Fruit fly (Drosophila melanogaster): Measurements from ENCODE around the gene PpD3.
A peak's percentile ranks its signal among the peaks of the same experiment; 100 is the strongest.

PpD3 gene

DNA sequence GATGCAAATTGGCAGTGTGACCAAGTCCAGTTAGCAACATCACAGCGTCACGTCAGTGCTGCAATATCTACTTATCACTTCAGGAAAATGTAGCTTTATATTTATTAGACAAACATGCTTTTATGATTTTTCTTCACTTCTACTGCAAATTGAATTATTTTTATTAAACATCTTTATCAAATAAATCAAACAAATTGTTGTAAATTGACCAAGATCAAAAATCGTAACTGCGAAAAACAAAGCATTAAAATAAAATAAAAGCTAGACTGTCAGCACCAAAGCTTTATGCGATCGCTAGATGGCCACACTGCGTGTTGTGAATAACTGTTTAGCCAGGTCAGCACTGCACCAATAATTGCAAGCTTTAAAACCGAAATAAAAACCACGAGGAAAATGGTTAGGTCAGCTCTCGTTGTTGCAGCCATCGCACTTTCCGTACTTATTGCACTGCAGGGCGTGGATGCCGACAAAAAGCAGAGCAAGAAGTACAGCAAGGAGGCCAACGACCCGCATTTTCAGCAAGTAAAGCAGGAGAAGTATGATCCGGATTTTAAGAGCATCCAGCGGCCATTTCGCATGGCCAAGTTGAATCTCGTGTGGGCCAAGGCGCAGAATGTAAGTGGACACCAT lies 43.6 kb downstream of the PpD3 start, which contains the start of the genes CG12945 and CG8507 (continued):
- TF ChIP-seq CG14441 (GFP tag; IDR thresholded peaks at IDR 0.05) (0 out of 2 replicates have a peak, but pooled peaks have one; percentile 17), sqz (GFP tag; optimal IDR thresholded peaks at IDR 0.05) (no peak), ato (GFP tag; IDR thresholded peaks at IDR 0.05; ENCODE audit: partially characterized antibody) (no peak), fd3F (GFP tag; optimal IDR thresholded peaks at IDR 0.05) (no peak), twi (tag; optimal IDR thresholded peaks at IDR 0.05) (no peak), CG14860 (GFP tag; IDR thresholded peaks at IDR 0.05; ENCODE audit: partially characterized antibody) (no peak), Oaz (GFP tag; IDR thresholded peaks at IDR 0.05) (no peak), al (GFP tag; IDR thresholded peaks at IDR 0.05) (peak; percentile 37; the same call in 1 of the 2 replicates), chinmo (GFP tag; IDR thresholded peaks at IDR 0.05; ENCODE audit: partially characterized antibody) (no peak), CG13296 (GFP tag; optimal IDR thresholded peaks at IDR 0.05) (no peak), CG2889 (GFP tag; IDR thresholded peaks at IDR 0.05) (no peak), disco-r (GFP tag; optimal IDR thresholded peaks at IDR 0.05) (no peak), HmgZ (tag; optimal IDR thresholded peaks at IDR 0.05) (peak; percentile 77), sisA (GFP tag; IDR thresholded peaks at IDR 0.05) (no peak), YL-1 (GFP tag; optimal IDR thresholded peaks at IDR 0.05) (peak; percentile 47), CG11398 (GFP tag; optimal IDR thresholded peaks at IDR 0.05) (no peak), ewg (GFP tag; optimal IDR thresholded peaks at IDR 0.05) (no peak), Max (GFP tag; optimal IDR thresholded peaks at IDR 0.05) (peak; percentile 63), CG3838 (GFP tag; optimal IDR thresholded peaks at IDR 0.05) (no peak), CG18599 (GFP tag; optimal IDR thresholded peaks at IDR 0.05) (no peak), psq (GFP tag; optimal IDR thresholded peaks at IDR 0.05) (no peak), CoRest (tag; optimal IDR thresholded peaks at IDR 0.05) (peak; percentile 76), tgo (GFP tag; IDR thresholded peaks at IDR 0.05) (peak; percentile 56; the same call in 2 of the 3 replicates), CG17912 (GFP tag; optimal IDR thresholded peaks at IDR 0.05) (no peak), CG9876 (GFP tag; optimal IDR thresholded peaks at IDR 0.05) (no peak), CG8359 (GFP tag; optimal IDR thresholded peaks at IDR 0.05; ENCODE audit: borderline replicate concordance) (no peak), Ptx1 (GFP tag; IDR thresholded peaks at IDR 0.05) (peak; percentile 44), cg (GFP tag; optimal IDR thresholded peaks at IDR 0.05) (no peak), bbx (GFP tag; IDR thresholded peaks at IDR 0.05; ENCODE audit: partially characterized antibody) (0 out of 2 replicates have a peak, but pooled peaks have one; percentile 18), odd (GFP tag; optimal IDR thresholded peaks at IDR 0.05) (no peak)

DNA sequence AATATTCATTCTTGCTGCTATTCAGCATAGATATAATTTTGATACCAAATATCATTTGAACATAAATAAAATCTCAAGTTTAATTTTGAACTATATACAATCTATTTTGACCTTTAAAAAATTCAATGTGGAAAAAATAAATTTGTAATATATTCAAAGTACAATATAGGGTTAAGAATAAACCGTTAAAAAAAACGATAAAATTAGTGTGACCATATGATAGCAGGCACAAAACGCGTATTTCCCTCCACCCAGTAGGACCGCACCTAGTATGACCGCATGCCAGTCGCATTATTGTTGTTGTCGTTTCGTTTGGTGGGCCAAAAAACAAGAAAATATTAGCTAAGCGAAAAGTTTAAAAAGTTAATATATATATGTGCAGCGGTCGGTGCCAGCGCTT lies 45.3 kb downstream of the PpD3 start, which contains the start of gene CG8516:
Gene CG8516, plus strand, starts transcription at position 278 of the 400 bp plus-strand sequence.
- no peak; the same call in 1 of the 2 replicates for TF ChIP-seq bbx (GFP tag; IDR thresholded peaks at IDR 0.05; ENCODE audit: partially characterized antibody)
- TF ChIP-seq Meics (GFP tag; optimal IDR thresholded peaks at IDR 0.05), result peak; percentile 0
- no peak for TF ChIP-seq CG30431 (GFP tag; optimal IDR thresholded peaks at IDR 0.05)
- TF ChIP-seq CG32532 (GFP tag; IDR thresholded peaks at IDR 0.05), result peak; percentile 34; the same call in 1 of the 2 replicates
- TF ChIP-seq CG14710 (tag; optimal IDR thresholded peaks at IDR 0.05), result peak; percentile 48
- TF ChIP-seq Kr (GFP tag; optimal IDR thresholded peaks at IDR 0.05), result no peak
- peak; percentile 67 for TF ChIP-seq HmgZ (tag; optimal IDR thresholded peaks at IDR 0.05)
- peak; percentile 32 for TF ChIP-seq sug (tag; optimal IDR thresholded peaks at IDR 0.05)
- TF ChIP-seq zen (tag; optimal IDR thresholded peaks at IDR 0.05), result peak; percentile 14
- TF ChIP-seq Ada2b (GFP tag; IDR thresholded peaks at IDR 0.05), result 0 out of 2 replicates have a peak, but pooled peaks have one; percentile 7
- no peak for TF ChIP-seq CG7357 (GFP tag; IDR thresholded peaks at IDR 0.05)
- TF ChIP-seq MBD-R2 (GFP tag; IDR thresholded peaks at IDR 0.05), result peak; percentile 81
- TF ChIP-seq Pdp1 (GFP tag; optimal IDR thresholded peaks at IDR 0.05), result peak in 1 of 2 experiments; percentile 53
- TF ChIP-seq CG7839 (tag; optimal IDR thresholded peaks at IDR 0.05), result no peak
- peak; percentile 81 for TF ChIP-seq stwl (tag; optimal IDR thresholded peaks at IDR 0.05)
- peak; percentile 83 for TF ChIP-seq pzg (GFP tag; optimal IDR thresholded peaks at IDR 0.05)
- TF ChIP-seq CG3847 (GFP tag; IDR thresholded peaks at IDR 0.05), result peak; percentile 37; the same call in 1 of the 2 replicates
- no peak for TF ChIP-seq ken (GFP tag; IDR thresholded peaks at IDR 0.05)
- TF ChIP-seq vvl (GFP tag; IDR thresholded peaks at IDR 0.05), result peak; percentile 32; the same call in 1 of the 2 replicates
- no peak for TF ChIP-seq onecut (GFP tag; IDR thresholded peaks at IDR 0.05)
- TF ChIP-seq nmo (GFP tag; optimal IDR thresholded peaks at IDR 0.05), result peak; percentile 36
- TF ChIP-seq CG10147 (GFP tag; optimal IDR thresholded peaks at IDR 0.05), result peak; percentile 20

Data from whole organism, embryonic.